1 fruit fly cellular context compared by ENCODE assay signal in genomic region chr3L:11788195-11788594, dm6.
TF ChIP-seq lines count a peak whose summit lies in the region.

No protein-coding gene starts in this region.

TF ChIP-seq in whole organism, embryonic, 481 proteins besides CTCF, POLR2A, EP300 and RAD21 (continued from another document):
- TF ChIP-seq Pdp1 (GFP tag; optimal IDR thresholded peaks at IDR 0.05; lab: Kevin White, UChicago): peak in 1 of 2 experiments; percentile 82
- peak; percentile 66 for TF ChIP-seq grn (GFP tag; optimal IDR thresholded peaks at IDR 0.05; lab: Kevin White, UChicago)
- no peak for TF ChIP-seq CG4328 (GFP tag; optimal IDR thresholded peaks at IDR 0.05; lab: Kevin White, UChicago)
- no peak for TF ChIP-seq E2f1 (GFP tag; IDR thresholded peaks at IDR 0.05; lab: Robert Waterston, UW)
- peak; percentile 86 for TF ChIP-seq mirr (GFP tag; optimal IDR thresholded peaks at IDR 0.05; lab: Kevin White, UChicago)
- no peak for TF ChIP-seq CG2875 (GFP tag; optimal IDR thresholded peaks at IDR 0.05; lab: Kevin White, UChicago)
- peak; percentile 41; the same call in 1 of the 3 replicates for TF ChIP-seq Dbx (GFP tag; IDR thresholded peaks at IDR 0.05; lab: Robert Waterston, UW)
- TF ChIP-seq CG17912 (GFP tag; optimal IDR thresholded peaks at IDR 0.05; lab: Kevin White, UChicago): peak; percentile 22
- TF ChIP-seq NK7.1 (GFP tag; optimal IDR thresholded peaks at IDR 0.05; lab: Kevin White, UChicago): no peak
- TF ChIP-seq HmgZ (tag; optimal IDR thresholded peaks at IDR 0.05; lab: Kevin White, UChicago): peak; percentile 17
- TF ChIP-seq CG17802 (tag; optimal IDR thresholded peaks at IDR 0.05; lab: Kevin White, UChicago): no peak
- TF ChIP-seq tin (GFP tag; optimal IDR thresholded peaks at IDR 0.05; lab: Kevin White, UChicago): no peak
- TF ChIP-seq Side (GFP tag; optimal IDR thresholded peaks at IDR 0.05; lab: Kevin White, UChicago): no peak
- peak; percentile 34 for TF ChIP-seq schlank (tag; optimal IDR thresholded peaks at IDR 0.05; lab: Kevin White, UChicago)
- peak; percentile 72 for TF ChIP-seq lab (GFP tag; optimal IDR thresholded peaks at IDR 0.05; lab: Kevin White, UChicago)
- no peak for TF ChIP-seq CG6683 (GFP tag; optimal IDR thresholded peaks at IDR 0.05; lab: Kevin White, UChicago)
- TF ChIP-seq Nf-YA (GFP tag; IDR thresholded peaks at IDR 0.05; lab: Robert Waterston, UW): 0 out of 2 replicates have a peak, but pooled peaks have one; percentile 7
- TF ChIP-seq exex (tag; optimal IDR thresholded peaks at IDR 0.05; lab: Kevin White, UChicago): peak; percentile 87
- peak; percentile 6 for TF ChIP-seq wek (GFP tag; optimal IDR thresholded peaks at IDR 0.05; lab: Kevin White, UChicago)
- TF ChIP-seq sens (GFP tag; lab: Kevin White, UChicago): peak; percentile 33
- TF ChIP-seq CG10321 (GFP tag; IDR thresholded peaks at IDR 0.05; lab: Robert Waterston, UW): no peak
- peak; percentile 63; the same call in 1 of the 3 replicates for TF ChIP-seq so (GFP tag; IDR thresholded peaks at IDR 0.05; lab: Robert Waterston, UW)
- no peak for TF ChIP-seq CG13287 (GFP tag; IDR thresholded peaks at IDR 0.05; lab: Robert Waterston, UW; ENCODE audit: partially characterized antibody)
- no peak for TF ChIP-seq CG15073 (GFP tag; optimal IDR thresholded peaks at IDR 0.05; lab: Kevin White, UChicago)
- TF ChIP-seq CG2712 (tag; optimal IDR thresholded peaks at IDR 0.05; lab: Kevin White, UChicago): no peak
- TF ChIP-seq Ets65A (GFP tag; lab: Kevin White, UChicago): peak; percentile 21
- TF ChIP-seq GATAe (GFP tag; conservative IDR thresholded peaks at IDR 0.05; lab: Robert Waterston, UW): peak; percentile 48; the same call in 1 of the 2 replicates
- TF ChIP-seq BtbVII (GFP tag; optimal IDR thresholded peaks at IDR 0.05; lab: Kevin White, UChicago): peak; percentile 34
- no peak for TF ChIP-seq dimm (GFP tag; IDR thresholded peaks at IDR 0.05; lab: Robert Waterston, UW)
- no peak for TF ChIP-seq eyg (GFP tag; optimal IDR thresholded peaks at IDR 0.05; lab: Kevin White, UChicago)
- no peak for TF ChIP-seq Mes4 (GFP tag; optimal IDR thresholded peaks at IDR 0.05; lab: Kevin White, UChicago)
- TF ChIP-seq CG34376 (GFP tag; optimal IDR thresholded peaks at IDR 0.05; lab: Kevin White, UChicago): peak; percentile 48
- TF ChIP-seq CG6854 (GFP tag; optimal IDR thresholded peaks at IDR 0.05; lab: Kevin White, UChicago): no peak
- TF ChIP-seq gsb (GFP tag; IDR thresholded peaks at IDR 0.05; lab: Robert Waterston, UW): no peak
- TF ChIP-seq caup (GFP tag; optimal IDR thresholded peaks at IDR 0.05; lab: Kevin White, UChicago; ENCODE audit: severe bottlenecking): peak; percentile 4
- TF ChIP-seq Fer3 (tag; optimal IDR thresholded peaks at IDR 0.05; lab: Kevin White, UChicago): peak; percentile 35
